Fruit fly (Drosophila melanogaster) whole organism, embryonic: ENCODE results near the gene CG2652.

Experiments
- Atf3 ChIP-seq: fragments of 200-800 bp; sonication (Bioruptor generic); optimal IDR thresholded peaks from 3 replicates; lab custom pipeline; 2016; ENCODE audit warnings: missing biosample characterization, missing genetic modification characterization
- CG10267 ChIP-seq: fragments of 200-800 bp; sonication (Bioruptor generic); optimal IDR thresholded peaks from 2 replicates; lab custom pipeline; 2018; ENCODE audit warnings: missing biosample characterization, mild to moderate bottlenecking, missing genetic modification characterization, moderate library complexity
- CG10462 ChIP-seq: fragments of 200-800 bp; sonication (Bioruptor generic); optimal IDR thresholded peaks from 2 replicates; lab custom pipeline; 2016; ENCODE audit warnings: missing biosample characterization, missing genetic modification characterization
- CG10543 ChIP-seq: fragments of 200-800 bp; sonication (Bioruptor generic); optimal IDR thresholded peaks from 3 replicates; lab custom pipeline; 2017; ENCODE audit warnings: missing biosample characterization, mild to moderate bottlenecking, missing genetic modification characterization, moderate library complexity
- CG12071 ChIP-seq: fragments of 200-800 bp; sonication (Bioruptor generic); optimal IDR thresholded peaks from 3 replicates; lab custom pipeline; 2018; ENCODE audit warnings: missing biosample characterization, mild to moderate bottlenecking, missing genetic modification characterization
- CG13287 ChIP-seq: fragments of 200-800 bp; sonication (Bioruptor generic); IDR thresholded peaks from 2 replicates; pipeline ENCODE4 v1.3.6; 2022; ENCODE audit warnings: missing biosample characterization, missing genetic modification characterization; ENCODE audit not compliant: partially characterized antibody
- CG14050 ChIP-seq: fragments of 200-800 bp; sonication (Bioruptor generic); IDR thresholded peaks from 3 replicates; pipeline ENCODE4 v1.3.6; 2022; ENCODE audit warnings: missing biosample characterization, missing genetic modification characterization
- CG14965 ChIP-seq: fragments of 200-800 bp; sonication (Bioruptor generic); optimal IDR thresholded peaks from 2 replicates; lab custom pipeline; 2016; ENCODE audit warnings: missing biosample characterization, missing genetic modification characterization, borderline replicate concordance
- CG1603 ChIP-seq: fragments of 200-800 bp; sonication (Bioruptor generic); optimal IDR thresholded peaks from 2 replicates; lab custom pipeline; 2019; ENCODE audit warnings: missing biosample characterization, mild to moderate bottlenecking, missing genetic modification characterization, moderate library complexity
- CG1647 ChIP-seq: fragments of 200-800 bp; sonication (Bioruptor generic); optimal IDR thresholded peaks from 3 replicates; lab custom pipeline; 2016; ENCODE audit warnings: missing biosample characterization, missing genetic modification characterization
- CG16813 ChIP-seq: fragments of 200-800 bp; sonication (Bioruptor generic); IDR thresholded peaks from 3 replicates; pipeline ENCODE4 v1.3.6; 2022; ENCODE audit warnings: missing biosample characterization, missing genetic modification characterization; ENCODE audit not compliant: partially characterized antibody
- CG16815 ChIP-seq: fragments of 200-800 bp; sonication (Bioruptor generic); optimal IDR thresholded peaks from 3 replicates; lab custom pipeline; 2017; ENCODE audit warnings: missing biosample characterization, mild to moderate bottlenecking, missing genetic modification characterization
- CG17829 ChIP-seq: fragments of 200-800 bp; optimal IDR thresholded peaks from 2 replicates; lab custom pipeline; 2019; ENCODE audit warnings: missing biosample characterization, mild to moderate bottlenecking, missing genetic modification characterization, moderate library complexity
- CG18476 ChIP-seq: fragments of 200-800 bp; sonication (Bioruptor generic); optimal IDR thresholded peaks from 2 replicates; lab custom pipeline; 2016; ENCODE audit warnings: missing biosample characterization, mild to moderate bottlenecking, missing genetic modification characterization
- CG33213 ChIP-seq: fragments of 200-800 bp; sonication (Bioruptor generic); optimal IDR thresholded peaks from 3 replicates; lab custom pipeline; 2016; ENCODE audit warnings: missing biosample characterization, missing genetic modification characterization
- CG3838 ChIP-seq: fragments of 200-800 bp; sonication (Bioruptor generic); optimal IDR thresholded peaks from 3 replicates; lab custom pipeline; 2016; ENCODE audit warnings: missing biosample characterization, missing genetic modification characterization
- CG7839 ChIP-seq: fragments of 200-800 bp; sonication (Bioruptor generic); optimal IDR thresholded peaks from 3 replicates; lab custom pipeline; 2018; ENCODE audit warnings: missing biosample characterization, mild to moderate bottlenecking, missing genetic modification characterization, moderate library complexity
- CG7928 ChIP-seq: fragments of 200-800 bp; sonication (Bioruptor generic); optimal IDR thresholded peaks from 2 replicates; lab custom pipeline; 2017; ENCODE audit warnings: missing biosample characterization, mild to moderate bottlenecking, missing genetic modification characterization
- CG8089 ChIP-seq: fragments of 200-800 bp; sonication (Bioruptor generic); optimal IDR thresholded peaks from 3 replicates; lab custom pipeline; 2016; ENCODE audit warnings: missing biosample characterization, missing genetic modification characterization
- CG8359 ChIP-seq: fragments of 200-800 bp; sonication (Bioruptor generic); optimal IDR thresholded peaks from 2 replicates; lab custom pipeline; 2017; ENCODE audit warnings: missing biosample characterization, mild to moderate bottlenecking, missing genetic modification characterization, borderline replicate concordance
- CG9797 ChIP-seq: fragments of 200-800 bp; sonication (Bioruptor generic); optimal IDR thresholded peaks from 3 replicates; lab custom pipeline; 2018; ENCODE audit warnings: missing biosample characterization, mild to moderate bottlenecking, missing genetic modification characterization
- Dll ChIP-seq: fragments of 200-800 bp; sonication (Bioruptor generic); IDR thresholded peaks from 4 replicates; pipeline ENCODE4 v1.3.6; 2022; ENCODE audit warnings: missing biosample characterization, missing genetic modification characterization; ENCODE audit not compliant: partially characterized antibody
- Doc3 ChIP-seq: fragments of 200-800 bp; sonication (Bioruptor generic); IDR thresholded peaks from 3 replicates; pipeline ENCODE4 v1.3.6; 2022; ENCODE audit warnings: missing biosample characterization, missing genetic modification characterization; ENCODE audit not compliant: partially characterized antibody
- H2.0 ChIP-seq: fragments of 200-800 bp; sonication (Bioruptor generic); IDR thresholded peaks from 2 replicates; pipeline ENCODE4 v1.3.6; 2022; ENCODE audit warnings: missing biosample characterization, missing genetic modification characterization
- HHEX ChIP-seq: fragments of 200-800 bp; sonication (Bioruptor generic); optimal IDR thresholded peaks from 3 replicates; lab custom pipeline; 2017; ENCODE audit warnings: missing biosample characterization, mild to moderate bottlenecking, missing genetic modification characterization, missing genetic modification reagents
- HmgZ ChIP-seq: fragments of 200-800 bp; sonication (Bioruptor generic); optimal IDR thresholded peaks from 2 replicates; lab custom pipeline; 2018; ENCODE audit warnings: missing biosample characterization, mild to moderate bottlenecking, missing genetic modification characterization
- Hmx ChIP-seq: fragments of 200-800 bp; sonication (Bioruptor generic); optimal IDR thresholded peaks from 2 replicates; lab custom pipeline; 2016; ENCODE audit warnings: missing biosample characterization, missing genetic modification characterization
- MBD-R2 ChIP-seq: fragments of 200-800 bp; sonication (Bioruptor generic); IDR thresholded peaks from 2 replicates; pipeline ENCODE4 v1.3.6; 2022; ENCODE audit warnings: missing biosample characterization, missing genetic modification characterization
- MTF-1 ChIP-seq: fragments of 200-800 bp; sonication (Bioruptor generic); optimal IDR thresholded peaks from 2 replicates; lab custom pipeline; 2018; ENCODE audit warnings: missing biosample characterization, mild to moderate bottlenecking, missing genetic modification characterization, borderline replicate concordance
- Max ChIP-seq: fragments of 200-800 bp; sonication (Bioruptor generic); optimal IDR thresholded peaks from 2 replicates; lab custom pipeline; 2016; ENCODE audit warnings: missing biosample characterization, mild to moderate bottlenecking, missing genetic modification characterization
- Scr ChIP-seq: fragments of 200-800 bp; sonication (Bioruptor generic); IDR thresholded peaks from 2 replicates; pipeline ENCODE4 v1.3.6; 2022; ENCODE audit warnings: missing biosample characterization, missing genetic modification characterization; ENCODE audit not compliant: partially characterized antibody
- Sin3A ChIP-seq: fragments of >200 bp; optimal IDR thresholded peaks from 2 replicates; lab custom pipeline; 2018
- Sry-δ ChIP-seq: fragments of 200-800 bp; sonication (Bioruptor generic); optimal IDR thresholded peaks from 2 replicates; lab custom pipeline; 2016; ENCODE audit warnings: missing biosample characterization, missing genetic modification characterization
- bbx ChIP-seq: fragments of 200-800 bp; sonication (Bioruptor generic); IDR thresholded peaks from 2 replicates; pipeline ENCODE4 v1.3.6; 2022; ENCODE audit warnings: missing biosample characterization, missing genetic modification characterization; ENCODE audit not compliant: partially characterized antibody
- cad ChIP-seq: fragments of >200 bp; optimal IDR thresholded peaks from 2 replicates; lab custom pipeline; 2017; ENCODE audit warnings: missing biosample characterization, missing genetic modification characterization
- chinmo ChIP-seq: fragments of 200-800 bp; sonication (Bioruptor generic); IDR thresholded peaks from 4 replicates; pipeline ENCODE4 v1.3.6; 2022; ENCODE audit warnings: missing biosample characterization, missing genetic modification characterization; ENCODE audit not compliant: partially characterized antibody
- chm ChIP-seq: fragments of 200-800 bp; sonication (Bioruptor generic); IDR thresholded peaks from 2 replicates; pipeline ENCODE4 v1.3.6; 2022; ENCODE audit warnings: missing biosample characterization, missing genetic modification characterization
- corto ChIP-seq: fragments of 200-800 bp; sonication (Bioruptor generic); optimal IDR thresholded peaks from 2 replicates; lab custom pipeline; 2016; ENCODE audit warnings: missing biosample characterization, mild to moderate bottlenecking, missing genetic modification characterization, moderate library complexity
- en ChIP-seq: fragments of 200-800 bp; sonication (Bioruptor generic); optimal IDR thresholded peaks from 2 replicates; lab custom pipeline; 2016; ENCODE audit warnings: missing biosample characterization, missing genetic modification characterization
- gfzf ChIP-seq: fragments of 200-800 bp; sonication (Bioruptor generic); optimal IDR thresholded peaks from 2 replicates; lab custom pipeline; 2016; ENCODE audit warnings: missing biosample characterization, mild to moderate bottlenecking, missing genetic modification characterization, moderate library complexity
- h ChIP-seq: fragments of >200 bp; optimal IDR thresholded peaks from 2 replicates; lab custom pipeline; 2017
- lov ChIP-seq, 2 experiments: fragments of 200-800 bp in 1 of 2; fragments of >200 bp in 1 of 2; sonication (Bioruptor generic) in 1 of 2; IDR thresholded peaks in 1 of 2; optimal IDR thresholded peaks in 1 of 2; 2 replicates in 1 of 2; 3 replicates in 1 of 2; pipeline versions ENCODE4 v1.3.6 to Lab custom; 2017 to 2022; ENCODE audit warnings: missing biosample characterization in 1 of 2, missing genetic modification characterization in 1 of 2
- maf-S ChIP-seq: fragments of 200-800 bp; sonication (Bioruptor generic); optimal IDR thresholded peaks from 2 replicates; lab custom pipeline; 2016; ENCODE audit warnings: missing biosample characterization, missing genetic modification characterization
- mam ChIP-seq: fragments of 200-800 bp; sonication (Bioruptor generic); optimal IDR thresholded peaks from 3 replicates; lab custom pipeline; 2016; ENCODE audit warnings: missing biosample characterization, missing genetic modification characterization
- otp ChIP-seq: fragments of 200-800 bp; sonication (Bioruptor generic); IDR thresholded peaks from 3 replicates; pipeline ENCODE4, ENCODE4 v1.3.6; 2022; ENCODE audit warnings: missing biosample characterization, missing genetic modification characterization
- pita ChIP-seq: fragments of 200-800 bp; sonication (Bioruptor generic); optimal IDR thresholded peaks from 2 replicates; lab custom pipeline; 2017; ENCODE audit warnings: missing biosample characterization, mild to moderate bottlenecking, missing genetic modification characterization
- twi ChIP-seq: fragments of 200-800 bp; optimal IDR thresholded peaks from 2 replicates; lab custom pipeline; 2019; ENCODE audit warnings: missing biosample characterization, mild to moderate bottlenecking, missing genetic modification characterization, moderate library complexity
- vfl ChIP-seq: fragments of 200-800 bp; sonication (Bioruptor generic); optimal IDR thresholded peaks from 2 replicates; lab custom pipeline; 2016; ENCODE audit warnings: missing biosample characterization, missing genetic modification characterization
- vnd ChIP-seq: fragments of 200-800 bp; sonication (Bioruptor generic); IDR thresholded peaks from 3 replicates; pipeline ENCODE4 v1.3.6; 2022; ENCODE audit warnings: missing biosample characterization, missing genetic modification characterization; ENCODE audit not compliant: partially characterized antibody
- zen2 ChIP-seq: fragments of 200-800 bp; sonication (Bioruptor generic); IDR thresholded peaks from 3 replicates; pipeline ENCODE4 v1.3.6; 2022; ENCODE audit warnings: missing biosample characterization, missing genetic modification characterization; ENCODE audit not compliant: partially characterized antibody

Gene CG2652

DNA sequence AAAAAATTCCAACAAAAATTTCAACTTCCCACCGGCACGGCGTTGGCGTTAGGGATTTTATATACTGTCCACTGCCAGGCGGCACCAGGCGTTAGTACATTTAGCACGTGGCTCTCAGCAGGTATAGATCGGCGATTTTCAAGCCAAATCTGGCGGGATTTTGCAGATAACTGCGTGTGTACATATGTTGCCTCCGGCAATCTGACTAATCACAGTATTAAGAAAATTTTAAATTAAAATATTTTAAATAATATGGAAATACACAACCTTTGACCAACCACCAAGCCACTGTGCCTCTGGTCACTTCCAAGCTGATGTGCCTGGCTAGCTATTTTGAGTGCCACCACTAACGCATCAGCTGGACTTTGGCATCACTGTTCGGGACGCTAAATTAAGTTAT is 49.4 kb upstream of the CG2652 start, which contains the start of the genes ttm50 and CG2712 (continued):
- TF ChIP-seq cad (GFP tag; lab: Kevin White, UChicago) (no peak), corto (GFP tag; lab: Kevin White, UChicago) (no peak), CG12071 (GFP tag; lab: Kevin White, UChicago) (no peak), CG17829 (tag; lab: Kevin White, UChicago) (peak; percentile 61), CG10543 (GFP tag; lab: Kevin White, UChicago) (peak; percentile 81), CG18476 (GFP tag; lab: Kevin White, UChicago) (peak; percentile 35), CG16815 (no peak), CG1603 (tag; lab: Kevin White, UChicago) (no peak), CG10462 (GFP tag; lab: Kevin White, UChicago) (no peak), CG14965 (GFP tag; lab: Kevin White, UChicago) (no peak), HHEX (peak; percentile 22), CG33213 (GFP tag; lab: Kevin White, UChicago) (no peak), Hmx (GFP tag; lab: Kevin White, UChicago) (no peak), twi (tag; lab: Kevin White, UChicago) (peak; percentile 66), vfl (GFP tag; lab: Kevin White, UChicago) (peak; percentile 6), CG8359 (GFP tag; lab: Kevin White, UChicago) (no peak), mam (GFP tag; lab: Kevin White, UChicago) (no peak), H2.0 (GFP tag; lab: Robert Waterston, UW) (no peak), maf-S (GFP tag; lab: Kevin White, UChicago) (no peak), lov (optimal IDR thresholded peaks at IDR 0.05; lab: Kevin White, UChicago) (no peak), lov (GFP tag; IDR thresholded peaks at IDR 0.05; lab: Robert Waterston, UW) (no peak), otp (GFP tag; lab: Robert Waterston, UW) (0 out of 3 replicates have a peak, but pooled peaks have one; percentile 34), en (GFP tag; lab: Kevin White, UChicago) (no peak), CG3838 (GFP tag; lab: Kevin White, UChicago) (no peak), Sin3A (lab: Kevin White, UChicago) (peak; percentile 61), MTF-1 (GFP tag; lab: Kevin White, UChicago) (no peak), HmgZ (peak; percentile 68), chm (GFP tag; lab: Robert Waterston, UW) (no peak), CG13287 (GFP tag; lab: Robert Waterston, UW) (no peak), CG14050 (peak; percentile 22; the same call in 2 of the 3 replicates), CG7928 (GFP tag; lab: Kevin White, UChicago) (peak; percentile 31), pita (GFP tag; lab: Kevin White, UChicago) (no peak), MBD-R2 (peak; percentile 87), Atf3 (GFP tag; lab: Kevin White, UChicago) (no peak)

DNA sequence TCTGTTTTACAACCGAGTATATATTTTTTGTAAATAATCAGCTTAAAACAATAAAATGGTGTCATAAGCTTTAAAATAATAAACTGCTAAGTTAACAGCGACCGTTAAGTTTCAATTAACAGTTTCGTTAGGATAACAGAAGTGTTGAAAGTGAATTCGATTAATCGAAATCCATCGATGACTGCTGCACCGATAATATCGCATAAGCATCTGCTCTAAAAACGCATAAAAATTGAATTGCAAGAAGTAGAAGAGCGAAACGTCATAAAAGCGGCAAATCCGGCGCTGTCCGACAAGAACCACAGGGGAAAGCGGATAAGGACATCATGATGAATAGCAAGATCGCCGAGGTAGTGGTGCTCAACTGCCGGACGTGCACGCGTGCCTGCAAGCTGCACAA is 44.8 kb upstream of the CG2652 start, which contains the start of gene dwg:
TSS of gene dwg (plus strand) at position 193 of the 400 bp plus-strand sequence.
- TF ChIP-seq Max (GFP tag; lab: Kevin White, UChicago): no peak
- TF ChIP-seq CG8359 (GFP tag; lab: Kevin White, UChicago): no peak
- peak; percentile 79 for TF ChIP-seq Sry-δ (GFP tag; lab: Kevin White, UChicago)
- TF ChIP-seq CG16813: peak; percentile 72
- TF ChIP-seq CG9797 (GFP tag; lab: Kevin White, UChicago): no peak
- peak; percentile 36 for TF ChIP-seq CG10267
- TF ChIP-seq bbx (GFP tag; lab: Robert Waterston, UW): peak; percentile 90
- TF ChIP-seq CG1647 (GFP tag; lab: Kevin White, UChicago): no peak
- TF ChIP-seq MBD-R2: peak; percentile 75
- TF ChIP-seq CG7839 (tag; lab: Kevin White, UChicago): no peak
- peak; percentile 87 for TF ChIP-seq zen2 (GFP tag; lab: Robert Waterston, UW)
- no peak for TF ChIP-seq CG8089
- peak; percentile 95; the same call in 3 of the 4 replicates for TF ChIP-seq chinmo (GFP tag; lab: Robert Waterston, UW)
- peak; percentile 79 for TF ChIP-seq Doc3 (GFP tag; lab: Robert Waterston, UW)
- peak; percentile 75 for TF ChIP-seq vnd (GFP tag; lab: Robert Waterston, UW)
- TF ChIP-seq h (lab: Kevin White, UChicago): no peak
- TF ChIP-seq Scr (GFP tag; lab: Robert Waterston, UW): peak; percentile 82
- TF ChIP-seq Dll: peak; percentile 83
- TF ChIP-seq gfzf (GFP tag; lab: Kevin White, UChicago): peak; percentile 28
